Worm (Caenorhabditis elegans): ENCODE measurements around the gene blos-4.
A peak's percentile ranks its signal among the peaks of the same experiment; 100 is the strongest.

The blos-4 gene

DNA sequence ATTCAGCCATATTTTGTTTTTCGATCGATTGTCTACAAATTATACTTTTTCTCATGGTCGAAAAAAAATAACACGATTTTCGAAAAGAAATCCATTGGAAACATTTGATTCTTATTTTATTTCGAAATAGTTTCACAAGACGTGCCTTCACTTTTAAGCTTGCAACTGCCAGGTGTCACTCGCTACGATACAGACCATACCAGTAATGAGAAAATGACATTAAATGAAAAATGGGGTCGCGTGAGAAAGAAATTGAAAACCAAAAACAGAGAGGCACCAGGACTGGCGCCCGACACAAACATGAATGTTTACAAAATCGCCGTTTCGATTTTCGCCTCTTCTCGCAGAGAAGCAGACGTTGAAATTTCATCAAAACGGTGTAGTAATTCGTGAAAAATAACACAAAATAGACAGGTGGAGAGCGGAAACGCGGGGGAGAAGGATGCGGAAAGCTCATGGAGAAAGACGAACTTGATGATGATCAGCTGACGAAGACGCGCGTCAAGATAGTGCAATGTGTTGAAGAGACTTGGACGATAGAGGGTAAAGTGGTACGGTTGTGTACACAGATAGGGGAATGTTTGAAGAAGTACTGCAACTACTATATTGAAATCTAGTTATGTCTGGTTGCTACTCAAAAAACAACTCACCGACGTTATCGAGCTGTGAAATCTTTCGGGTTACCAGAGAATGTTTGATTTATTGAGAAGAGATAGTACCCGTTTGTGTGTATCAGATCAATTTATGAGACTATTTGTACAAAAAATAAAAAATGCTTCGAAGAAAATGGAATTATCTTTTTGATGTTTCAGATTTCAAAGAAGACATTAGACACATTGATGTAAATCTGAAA is 8.7 kb upstream of the blos-4 start:
- no peak for TF ChIP-seq him-1 (tag; optimal IDR thresholded peaks at IDR 0.05)
- TF ChIP-seq dao-5 (tag; optimal IDR thresholded peaks at IDR 0.05): no peak
- TF ChIP-seq W03F9.2 (tag; optimal IDR thresholded peaks at IDR 0.05): no peak

DNA sequence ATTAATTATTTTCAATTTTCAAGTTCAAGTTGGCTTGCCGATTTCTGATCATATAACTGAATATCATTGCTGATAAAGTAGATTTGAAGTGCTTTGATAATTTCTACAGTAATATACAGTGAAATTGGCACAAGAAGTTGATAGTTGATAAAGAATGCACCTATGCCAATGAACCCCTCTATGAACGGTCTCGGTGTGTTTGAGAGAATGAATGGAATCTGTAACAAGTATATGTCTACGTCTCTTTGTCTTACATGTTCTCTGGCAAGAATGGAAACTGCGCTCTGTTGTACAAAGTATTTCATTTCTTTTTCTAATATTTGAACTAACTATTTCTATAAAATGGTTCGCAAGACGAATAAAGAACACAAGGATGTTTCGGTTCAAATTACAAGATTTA is 3.3 kb upstream of the blos-4 start, which contains the start of gene T24H7.8:
Gene T24H7.8 (plus strand): TSS at position 301 of the 400 bp plus-strand sequence.
- TF ChIP-seq W03F9.2 (tag; optimal IDR thresholded peaks at IDR 0.05) (no peak), him-1 (tag; optimal IDR thresholded peaks at IDR 0.05) (no peak), dao-5 (tag; optimal IDR thresholded peaks at IDR 0.05) (no peak)

DNA sequence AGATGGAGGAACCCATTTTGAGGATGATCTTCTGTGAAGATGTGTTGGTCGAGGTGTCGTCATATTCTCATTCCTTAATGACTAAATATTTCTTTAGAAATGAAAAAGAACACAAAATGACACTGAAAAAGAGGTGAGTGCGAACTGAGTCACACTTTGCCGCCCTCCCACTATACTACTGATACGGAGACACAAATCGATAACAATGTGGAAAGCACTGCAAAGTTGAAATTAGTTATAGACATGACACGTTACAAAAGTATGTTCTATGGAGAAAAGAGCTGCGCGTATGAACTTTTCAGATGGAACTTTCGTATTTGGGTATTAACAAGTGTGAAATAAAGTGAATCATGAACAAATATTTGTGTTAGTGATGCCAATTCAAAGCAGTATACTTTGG is 878 bp upstream of the blos-4 start, which contains the start of gene tat-4:
Gene tat-4 (minus strand): TSS at position 117 of the 400 bp plus-strand sequence.
- no peak for TF ChIP-seq him-1 (tag; optimal IDR thresholded peaks at IDR 0.05)
- no peak for TF ChIP-seq dao-5 (tag; optimal IDR thresholded peaks at IDR 0.05)
- no peak for TF ChIP-seq W03F9.2 (tag; optimal IDR thresholded peaks at IDR 0.05)

DNA sequence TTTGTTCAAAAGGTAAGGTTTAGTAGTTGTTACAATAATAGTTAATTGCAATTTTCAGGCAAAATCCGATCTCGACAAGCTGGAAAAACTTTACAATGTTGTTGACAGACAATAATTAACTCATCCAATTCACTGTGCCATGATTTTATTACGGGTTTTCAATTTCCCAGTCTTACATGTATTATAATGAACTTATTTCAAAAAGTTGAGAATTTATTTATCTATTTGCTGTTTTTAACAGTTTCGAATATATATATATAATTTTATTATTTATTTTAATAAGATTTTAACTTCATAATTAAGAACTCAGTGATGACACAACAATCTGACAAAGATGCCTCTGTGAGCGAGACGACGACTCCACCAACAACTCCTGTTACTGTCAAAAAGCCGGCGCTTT is 1.0 kb downstream of the blos-4 start, which contains the start of gene lelo-1:
Gene lelo-1 (plus strand): TSS at position 301 of the 400 bp plus-strand sequence.
- TF ChIP-seq dao-5 (tag; optimal IDR thresholded peaks at IDR 0.05) (no peak), W03F9.2 (tag; optimal IDR thresholded peaks at IDR 0.05) (no peak), him-1 (tag; optimal IDR thresholded peaks at IDR 0.05) (no peak)

DNA sequence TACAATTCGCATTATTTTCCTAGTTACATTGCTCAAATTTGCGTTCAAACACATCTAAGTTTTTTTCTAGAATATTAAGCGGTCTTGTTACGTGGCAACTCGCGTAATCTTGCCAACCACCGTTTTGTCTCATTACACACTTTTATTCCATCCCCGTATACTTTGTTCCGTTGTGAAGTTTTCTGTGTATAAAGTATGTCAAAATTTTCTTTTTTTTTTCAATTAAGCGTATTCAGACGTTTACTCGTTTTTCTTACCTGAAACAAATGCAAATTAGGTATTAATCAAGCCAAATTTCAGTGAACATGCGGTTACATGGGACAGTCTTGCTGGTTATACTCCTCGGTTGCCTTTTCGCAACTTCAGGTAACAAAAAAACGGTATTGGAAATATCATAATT is 2.0 kb downstream of the blos-4 start, which contains the start of gene T24H7.2:
Gene T24H7.2 (plus strand): TSS at position 301 of the 400 bp plus-strand sequence.
- TF ChIP-seq dao-5 (tag; optimal IDR thresholded peaks at IDR 0.05) (no peak), him-1 (tag; optimal IDR thresholded peaks at IDR 0.05) (no peak), W03F9.2 (tag; optimal IDR thresholded peaks at IDR 0.05) (no peak)

DNA sequence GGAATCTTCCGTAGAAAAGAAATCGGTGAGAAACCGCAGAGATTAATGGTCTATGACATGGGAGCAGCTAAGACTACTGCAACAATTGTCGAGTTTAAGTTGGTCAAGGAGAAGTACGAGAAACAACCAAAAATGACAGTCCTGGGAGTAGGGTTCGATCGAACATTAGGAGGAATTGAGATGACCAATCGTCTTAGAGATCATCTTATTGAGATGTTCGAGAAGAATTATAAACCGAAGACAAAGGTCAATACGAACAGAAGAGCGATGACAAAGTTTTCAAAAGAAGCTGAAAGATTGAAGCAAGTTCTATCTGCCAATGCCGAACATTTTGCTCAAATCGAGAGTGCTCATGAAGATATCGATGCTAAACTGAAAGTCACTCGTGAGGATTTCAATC is 3.0 kb downstream of the blos-4 start:
- TF ChIP-seq him-1 (tag; optimal IDR thresholded peaks at IDR 0.05) (no peak), dao-5 (tag; optimal IDR thresholded peaks at IDR 0.05) (no peak), W03F9.2 (tag; optimal IDR thresholded peaks at IDR 0.05) (no peak)

DNA sequence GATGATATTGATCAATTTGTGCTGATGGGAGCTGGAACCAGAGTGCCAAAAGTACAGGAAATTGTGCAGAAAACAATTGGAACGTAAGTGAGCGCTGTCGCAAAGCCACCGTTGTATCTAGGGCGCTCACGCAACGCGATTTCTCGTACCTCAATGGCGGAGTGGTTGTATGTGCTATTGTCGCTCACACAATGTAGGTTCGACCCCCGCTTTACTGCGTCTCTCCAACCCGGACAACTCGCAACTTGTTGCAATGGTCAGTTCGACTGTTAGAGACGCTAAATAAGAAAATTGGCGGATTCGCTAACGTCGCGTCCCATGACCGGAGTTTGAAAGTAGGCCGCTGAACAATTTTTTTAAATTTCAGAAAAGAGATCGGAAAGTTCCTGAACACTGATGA is 3.5 kb downstream of the blos-4 start:
- TF ChIP-seq dao-5 (tag; optimal IDR thresholded peaks at IDR 0.05): peak; percentile 23
- no peak for TF ChIP-seq him-1 (tag; optimal IDR thresholded peaks at IDR 0.05)
- no peak for TF ChIP-seq W03F9.2 (tag; optimal IDR thresholded peaks at IDR 0.05)

DNA sequence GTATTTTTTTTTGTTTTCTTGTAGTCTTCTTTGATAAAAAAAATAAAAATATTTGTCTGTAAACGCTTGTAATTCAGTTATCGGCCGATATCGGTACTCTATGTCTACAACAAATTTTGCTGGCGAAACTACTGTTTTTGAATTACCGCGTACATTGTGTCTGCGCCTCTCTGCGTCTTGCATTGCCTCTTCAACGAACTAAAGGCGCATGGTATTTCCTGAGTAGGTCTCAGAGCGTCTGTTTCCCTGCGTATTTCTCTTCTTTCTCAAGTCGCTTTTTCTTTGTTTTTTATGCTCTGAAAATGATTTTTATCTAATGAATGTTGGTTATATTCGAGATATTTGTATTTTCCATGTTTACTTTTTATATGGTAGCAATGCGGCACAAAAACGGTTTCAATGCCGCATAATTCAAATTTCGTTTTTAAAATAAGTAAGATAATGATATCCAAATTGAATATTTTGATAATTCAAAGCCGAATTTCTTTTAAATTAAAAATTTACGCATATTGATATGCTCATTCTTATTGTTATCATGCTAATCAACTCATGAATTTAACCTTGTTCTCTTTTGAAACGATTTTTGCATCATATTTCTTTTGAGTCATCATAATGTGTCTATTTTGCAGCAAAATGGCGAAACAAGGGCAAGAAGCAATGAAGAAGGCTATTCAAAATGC is 5.9 kb downstream of the blos-4 start, which contains the start of gene phb-2:
Gene phb-2 (plus strand): TSS at position 630 of the 680 bp plus-strand sequence.
- TF ChIP-seq W03F9.2 (tag; optimal IDR thresholded peaks at IDR 0.05) (peak; percentile 75), dao-5 (tag; optimal IDR thresholded peaks at IDR 0.05) (no peak), him-1 (tag; optimal IDR thresholded peaks at IDR 0.05) (no peak)

DNA sequence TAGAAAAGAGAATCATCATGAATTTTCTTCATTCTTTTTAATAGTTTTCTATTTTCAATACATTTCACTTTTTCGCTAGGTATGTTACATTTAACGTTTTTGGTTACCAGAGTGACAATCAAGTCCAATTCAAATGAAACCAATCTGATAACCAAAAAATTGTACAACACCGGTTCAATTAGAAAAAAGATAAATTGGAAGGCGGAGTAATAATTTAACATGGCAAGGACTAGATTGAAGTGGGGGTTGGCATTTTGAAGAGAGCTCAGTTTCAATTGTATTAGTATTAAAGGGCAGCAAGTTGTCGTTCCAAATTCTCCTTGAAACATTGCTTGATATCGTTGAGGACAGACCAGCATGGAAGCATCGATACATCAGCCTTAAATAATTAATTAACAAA is 7.7 kb downstream of the blos-4 start:
- TF ChIP-seq W03F9.2 (tag; optimal IDR thresholded peaks at IDR 0.05) (no peak), dao-5 (tag; optimal IDR thresholded peaks at IDR 0.05) (no peak), him-1 (tag; optimal IDR thresholded peaks at IDR 0.05) (no peak)

DNA sequence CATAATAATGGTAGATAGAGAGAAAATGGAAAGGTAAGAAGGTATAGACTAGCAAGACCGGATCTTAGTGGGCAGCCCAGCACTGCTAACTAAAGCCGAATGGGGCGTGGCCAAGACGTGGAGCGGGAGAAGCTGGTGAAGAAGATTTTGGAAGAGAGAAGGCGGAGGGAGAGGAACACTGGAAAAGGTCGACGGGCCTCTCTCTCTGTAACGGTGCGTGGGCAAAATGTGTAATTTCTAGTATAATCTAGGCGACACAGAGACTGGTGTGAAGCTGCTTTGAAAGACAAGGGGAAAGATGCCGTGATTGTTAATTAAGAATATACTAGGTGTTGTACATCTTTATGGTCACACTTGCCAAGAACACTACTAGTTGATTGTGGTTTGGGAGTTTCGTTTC is 11.0 kb downstream of the blos-4 start, which contains the start of gene F13H8.5:
Gene F13H8.5 (minus strand): TSS at position 101 of the 400 bp plus-strand sequence.
- no peak for TF ChIP-seq dao-5 (tag; optimal IDR thresholded peaks at IDR 0.05)
- TF ChIP-seq him-1 (tag; optimal IDR thresholded peaks at IDR 0.05): no peak
- no peak for TF ChIP-seq W03F9.2 (tag; optimal IDR thresholded peaks at IDR 0.05)

DNA sequence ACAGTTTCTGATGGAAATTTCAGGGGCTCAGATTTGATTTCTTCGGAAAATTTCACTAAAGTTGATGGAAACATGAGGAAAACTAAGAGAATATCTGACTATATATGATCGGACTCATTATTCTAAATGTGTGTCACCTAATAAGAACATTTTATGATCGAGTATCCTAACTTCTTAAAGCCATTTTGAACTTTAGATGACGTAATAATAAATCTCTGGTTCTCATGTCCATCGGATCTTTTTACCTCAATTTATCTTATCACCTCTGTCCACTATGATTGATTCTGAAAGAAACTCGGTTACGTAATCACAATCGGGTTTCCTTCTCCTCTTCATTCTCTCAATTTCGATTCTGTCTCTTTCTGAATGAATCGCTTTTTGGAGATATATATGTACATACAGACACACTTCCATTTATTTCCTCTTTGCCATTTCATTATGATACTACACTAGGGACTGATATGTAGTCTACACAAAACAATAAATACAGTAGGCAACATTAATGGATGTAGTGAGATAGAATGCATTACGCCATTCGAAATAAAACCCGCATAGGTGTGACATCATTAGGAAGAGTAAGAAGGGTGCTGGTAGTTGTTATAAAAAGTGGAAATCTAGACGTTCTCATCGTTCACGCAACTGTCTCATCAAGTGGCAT is 12.3 kb downstream of the blos-4 start:
- TF ChIP-seq W03F9.2 (tag; optimal IDR thresholded peaks at IDR 0.05) (no peak), him-1 (tag; optimal IDR thresholded peaks at IDR 0.05) (no peak), dao-5 (tag; optimal IDR thresholded peaks at IDR 0.05) (no peak)

DNA sequence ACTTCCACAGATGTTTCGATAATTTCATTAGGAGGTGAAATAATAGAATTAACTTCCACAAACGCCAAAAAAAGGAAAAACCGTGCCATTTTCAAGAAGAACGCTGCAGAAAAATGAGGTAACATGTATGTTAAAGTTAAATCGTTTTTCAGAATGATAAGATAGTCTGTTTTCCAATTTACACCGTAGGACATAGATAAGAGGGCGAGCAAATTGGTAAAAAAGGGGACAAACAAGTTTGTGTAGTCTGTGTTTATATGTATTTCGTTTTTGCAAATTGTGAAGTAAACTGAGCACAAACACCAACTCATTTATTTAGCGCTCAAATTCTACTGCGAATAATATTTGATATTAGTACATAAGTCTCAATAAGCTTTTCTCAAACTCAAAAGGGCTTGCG is 14.8 kb downstream of the blos-4 start, which contains the start of gene F13H8.11:
Gene F13H8.11 (minus strand): TSS at position 155 of the 400 bp plus-strand sequence.
- TF ChIP-seq W03F9.2 (tag; optimal IDR thresholded peaks at IDR 0.05) (no peak), him-1 (tag; optimal IDR thresholded peaks at IDR 0.05) (no peak), dao-5 (tag; optimal IDR thresholded peaks at IDR 0.05) (no peak)

DNA sequence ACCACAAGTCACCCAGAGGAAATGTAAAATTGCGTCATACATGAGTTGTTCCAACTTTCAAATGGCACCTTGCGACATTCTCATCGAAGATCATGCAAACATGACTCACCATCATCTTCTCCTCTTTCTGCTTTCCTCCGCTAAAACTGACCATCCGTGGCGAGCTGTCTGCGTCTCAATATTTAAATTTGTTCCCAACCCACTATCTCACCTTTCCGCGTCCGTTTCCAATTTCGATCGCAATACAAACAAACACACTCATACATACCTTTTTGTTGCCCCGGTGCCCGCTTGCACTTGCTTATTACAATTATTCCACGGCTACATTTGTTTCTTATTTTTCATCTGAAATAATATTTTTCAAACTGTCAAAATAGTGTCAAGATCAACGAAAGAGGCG is 15.6 kb downstream of the blos-4 start, which contains the start of gene nmgp-1:
Gene nmgp-1 (plus strand): TSS at position 174 of the 400 bp plus-strand sequence.
- TF ChIP-seq dao-5 (tag; optimal IDR thresholded peaks at IDR 0.05): no peak
- TF ChIP-seq him-1 (tag; optimal IDR thresholded peaks at IDR 0.05): no peak
- TF ChIP-seq W03F9.2 (tag; optimal IDR thresholded peaks at IDR 0.05): no peak
